Worm (Caenorhabditis elegans) whole organism, L1 larva: ENCODE data around the gene K09E9.3.

Experiments
- C16A3.4 ChIP-seq: fragments of 150-350 bp; optimal IDR thresholded peaks from 2 replicates; lab custom pipeline; 2014; ENCODE audit warnings: missing biosample characterization, missing genetic modification characterization
- dpl-1 ChIP-seq, 3 experiments: fragments of 150-350 bp in 2 of 3; sonication (generic microtip) in 1 of 3; optimal IDR thresholded peaks; 2 replicates each; lab custom pipeline; 2014 to 2017; ENCODE audit warnings: missing biosample characterization in 3 of 3, missing genetic modification characterization in 3 of 3, missing genetic modification reagents in 3 of 3
- egl-27 ChIP-seq, 2 experiments: fragments of 150-350 bp in 1 of 2; sonication (generic microtip); optimal IDR thresholded peaks; 3 replicates each; lab custom pipeline; 2017 to 2018; ENCODE audit warnings: missing biosample characterization in 2 of 2, missing genetic modification characterization in 2 of 2, missing genetic modification reagents in 2 of 2
- fkh-8 ChIP-seq: sonication (generic microtip); optimal IDR thresholded peaks from 2 replicates; lab custom pipeline; 2016; ENCODE audit warnings: mild to moderate bottlenecking, missing genetic modification characterization, missing compliant biosample characterization
- lin-15B ChIP-seq: fragments of 150-350 bp; sonication (generic microtip); optimal IDR thresholded peaks from 3 replicates; lab custom pipeline; 2014; ENCODE audit warnings: missing biosample characterization, missing genetic modification characterization
- nhr-237 ChIP-seq: fragments of 150-350 bp; optimal IDR thresholded peaks from 2 replicates; lab custom pipeline; 2014; ENCODE audit warnings: missing biosample characterization, missing genetic modification characterization
- unc-130 ChIP-seq: fragments of 150-350 bp; optimal IDR thresholded peaks from 2 replicates; lab custom pipeline; 2017; ENCODE audit warnings: missing biosample characterization, missing genetic modification characterization, inconsistent platforms
- zag-1 ChIP-seq: fragments of 150-350 bp; optimal IDR thresholded peaks from 2 replicates; lab custom pipeline; 2014; ENCODE audit warnings: missing biosample characterization, missing genetic modification characterization

DNA sequence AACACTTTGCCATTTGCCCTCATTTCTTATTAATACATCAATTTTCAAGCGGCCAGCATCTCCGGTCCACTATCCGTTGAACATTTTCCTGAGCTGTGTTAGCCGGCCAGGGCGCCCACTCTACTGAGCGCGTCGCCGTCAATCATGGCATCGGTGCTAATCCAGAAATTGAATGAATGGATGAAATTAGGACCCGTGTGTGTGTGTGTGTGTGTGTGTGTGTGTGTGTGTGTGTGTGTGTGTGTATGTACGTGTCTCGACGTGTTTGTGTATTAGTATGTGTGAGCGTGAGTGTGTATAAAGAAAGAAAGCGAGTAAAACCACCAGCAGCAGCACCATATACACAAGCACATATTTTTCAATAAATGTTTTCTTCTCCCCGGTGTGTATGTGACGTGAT lies 39.6 kb upstream of the K09E9.3 start:
- TF ChIP-seq fkh-8 (tag; lab: Kevin White, UChicago) (peak; percentile 47), lin-15B (tag; lab: Kevin White, UChicago) (no peak), nhr-237 (tag; lab: Kevin White, UChicago) (no peak), dpl-1 (GFP tag; optimal IDR thresholded peaks at IDR 0.05; lab: Kevin White, UChicago) (no peak), C16A3.4 (tag; lab: Kevin White, UChicago) (no peak), zag-1 (tag; lab: Kevin White, UChicago) (no peak), unc-130 (no peak), egl-27 (tag; optimal IDR thresholded peaks at IDR 0.05; lab: Kevin White, UChicago) (no peak)
